Fruit fly (Drosophila melanogaster) S2 (cell line): ENCODE measurements around the gene CG9117.

Source experiments
- CG8478 ChIP-seq: fragments of >200 bp; optimal IDR thresholded peaks from 2 replicates; lab custom pipeline; 2018
- CTCF ChIP-seq, 2 experiments: fragments of >200 bp; optimal IDR thresholded peaks; 2 replicates each; lab custom pipeline; 2018

dm6 chr2L:6081134-6081832 lies 43.6 kb upstream of the CG9117 start:
- TF ChIP-seq CTCF (optimal IDR thresholded peaks at IDR 0.05; lab: Kevin White, UChicago) (no peak), CG8478 (lab: Kevin White, UChicago) (no peak)
